Worm (Caenorhabditis elegans): ENCODE data around the gene col-98.

The col-98 gene

ce11 chrIII:13015754-13016317 lies 3.0 kb upstream of the col-98 start (continued):
- TF ChIP-seq snpc-1.2 (GFP tag; IDR thresholded peaks at IDR 0.05) (peak; percentile 57; the same call in 1 of the 2 replicates), ceh-82 (tag; optimal IDR thresholded peaks at IDR 0.05) (no peak), lin-1 (GFP tag; IDR thresholded peaks at IDR 0.05) (0 out of 2 replicates have a peak, but pooled peaks have one; percentile 16), madf-9 (GFP tag; conservative IDR thresholded peaks at IDR 0.05) (no peak; the same call in 1 of the 2 replicates), nhr-76 (tag; optimal IDR thresholded peaks at IDR 0.05) (no peak), R02D3.7 (tag; optimal IDR thresholded peaks at IDR 0.05) (no peak), pqm-1 (tag; optimal IDR thresholded peaks at IDR 0.05) (no peak), zip-2 (tag; optimal IDR thresholded peaks at IDR 0.05) (no peak), daf-16 (GFP tag; optimal IDR thresholded peaks at IDR 0.05) (peak; percentile 49 to 75), daf-16 (tag; optimal IDR thresholded peaks at IDR 0.05) (peak; percentile 90), mep-1 (tag; optimal IDR thresholded peaks at IDR 0.05) (peak; percentile 60), lin-15B (tag; optimal IDR thresholded peaks at IDR 0.05) (no peak), arid-1 (GFP tag; conservative IDR thresholded peaks at IDR 0.05) (peak; percentile 69; the same call in 1 of the 2 replicates), set-16 (GFP tag; IDR thresholded peaks at IDR 0.05) (peak; percentile 30; the same call in 1 of the 2 replicates), lir-3 (tag; optimal IDR thresholded peaks at IDR 0.05) (no peak), hif-1 (tag; optimal IDR thresholded peaks at IDR 0.05) (peak in 1 of 2 experiments; percentile 29), Y5F2A.4 (GFP tag; optimal IDR thresholded peaks at IDR 0.05) (peak; percentile 45), aly-2 (tag; optimal IDR thresholded peaks at IDR 0.05) (no peak), lin-39 (tag; optimal IDR thresholded peaks at IDR 0.05) (no peak), dve-1 (tag; optimal IDR thresholded peaks at IDR 0.05; ENCODE audit: insufficient read depth) (peak; percentile 65), nhr-25 (tag; optimal IDR thresholded peaks at IDR 0.05; ENCODE audit: borderline replicate concordance, insufficient read depth) (peak; percentile 18), saeg-2 (GFP tag; IDR thresholded peaks at IDR 0.05) (peak; percentile 65), snpc-4 (tag; optimal IDR thresholded peaks at IDR 0.05) (no peak), ceh-44 (GFP tag; IDR thresholded peaks at IDR 0.05) (peak; percentile 58; the same call in 1 of the 2 replicates), unc-130 (GFP tag; optimal IDR thresholded peaks at IDR 0.05) (peak; percentile 4), rbr-2 (tag; optimal IDR thresholded peaks at IDR 0.05) (peak; percentile 30), ama-1 (optimal IDR thresholded peaks at IDR 0.05) (no peak), Y105C5A.15 (GFP tag; IDR thresholded peaks at IDR 0.05) (peak; percentile 72; the same call in 1 of the 2 replicates), zip-11 (GFP tag; IDR thresholded peaks at IDR 0.05) (no peak), mxl-2 (GFP tag; conservative IDR thresholded peaks at IDR 0.05) (peak; percentile 53; the same call in 1 of the 2 replicates)

ce11 chrIII:13019547-13020098 lies 815 bp downstream of the col-98 start:
- 0 out of 2 replicates have a peak, but pooled peaks have one; percentile 7 for TF ChIP-seq dmd-8 (GFP tag; IDR thresholded peaks at IDR 0.05)
- no peak for TF ChIP-seq arid-1 (GFP tag; conservative IDR thresholded peaks at IDR 0.05)
- TF ChIP-seq set-16 (GFP tag; IDR thresholded peaks at IDR 0.05), result peak; percentile 97

ce11 chrIII:13020741-13021140 lies 1.9 kb downstream of the col-98 start, which contains the start of gene cyp-13A11:
cyp-13A11 (plus strand) TSS chrIII:13021006.
- TF ChIP-seq nhr-28 (tag; optimal IDR thresholded peaks at IDR 0.05), result peak; percentile 7
- no peak for TF ChIP-seq nhr-237 (tag; optimal IDR thresholded peaks at IDR 0.05)
- no peak for TF ChIP-seq daf-16 (GFP tag; optimal IDR thresholded peaks at IDR 0.05)
- peak; percentile 94 for TF ChIP-seq daf-16 (tag; optimal IDR thresholded peaks at IDR 0.05)

- no peak for TF ChIP-seq tra-1 (GFP tag; IDR thresholded peaks at IDR 0.05)
- no peak for TF ChIP-seq ceh-28 (tag; optimal IDR thresholded peaks at IDR 0.05)
- peak; percentile 49 for TF ChIP-seq pqm-1 (tag; optimal IDR thresholded peaks at IDR 0.05)
- peak; percentile 46 for TF ChIP-seq nhr-28 (tag; optimal IDR thresholded peaks at IDR 0.05)
- TF ChIP-seq Y105C5A.15 (GFP tag; IDR thresholded peaks at IDR 0.05), result no peak
- no peak for TF ChIP-seq aha-1 (tag)
- TF ChIP-seq dmd-6 (GFP tag; IDR thresholded peaks at IDR 0.05), result no peak; the same call in 1 of the 2 replicates
- peak; percentile 95 for TF ChIP-seq nhr-102 (tag; optimal IDR thresholded peaks at IDR 0.05)
- TF ChIP-seq fkh-10 (GFP tag; optimal IDR thresholded peaks at IDR 0.05), result no peak
- TF ChIP-seq R02D3.7 (tag; optimal IDR thresholded peaks at IDR 0.05), result no peak
- TF ChIP-seq ZK546.5 (tag; optimal IDR thresholded peaks at IDR 0.05), result no peak
- no peak for TF ChIP-seq nhr-10 (tag; optimal IDR thresholded peaks at IDR 0.05)
- no peak for TF ChIP-seq attf-4 (tag; optimal IDR thresholded peaks at IDR 0.05)
- no peak for TF ChIP-seq T20F7.1 (GFP tag; optimal IDR thresholded peaks at IDR 0.05)
- no peak for TF ChIP-seq ceh-44 (GFP tag; IDR thresholded peaks at IDR 0.05)
- no peak for TF ChIP-seq hlh-30 (tag; optimal IDR thresholded peaks at IDR 0.05; ENCODE audit: insufficient read depth)
- TF ChIP-seq daf-19 (GFP tag; conservative IDR thresholded peaks at IDR 0.05), result no peak
- TF ChIP-seq lir-3 (tag; optimal IDR thresholded peaks at IDR 0.05), result no peak
- no peak for TF ChIP-seq daf-16 (GFP tag; optimal IDR thresholded peaks at IDR 0.05)
- TF ChIP-seq daf-16 (tag; optimal IDR thresholded peaks at IDR 0.05), result peak; percentile 52
Observed at ce11 chrIII:13024281-13024680, 5.5 kb downstream of the col-98 start, which contains the start of gene cyp-13A12. cyp-13A12 (plus strand) TSS chrIII:13024547.

Data from whole organism, L4 larva.